Worm (Caenorhabditis elegans) whole organism, mixed stage, embryonic: Measurements from ENCODE around the gene dpy-21.

Source experiments
- blmp-1 ChIP-seq: fragments of 150-350 bp; optimal IDR thresholded peaks from 2 replicates; lab custom pipeline; 2014; ENCODE audit warnings: missing biosample characterization, missing genetic modification characterization
- ces-1 ChIP-seq: fragments of 150-350 bp; optimal IDR thresholded peaks from 2 replicates; lab custom pipeline; 2014; ENCODE audit warnings: missing biosample characterization, missing genetic modification reagents, missing genetic modification characterization
- elt-1 ChIP-seq: sonication (generic microtip); optimal IDR thresholded peaks from 2 replicates; lab custom pipeline; 2017; ENCODE audit warnings: missing genetic modification characterization, mild to moderate bottlenecking, missing compliant biosample characterization, antibody characterized with exemption, moderate library complexity, borderline replicate concordance; ENCODE audit not compliant: insufficient read depth
- elt-3 ChIP-seq: fragments of 150-350 bp; optimal IDR thresholded peaks from 2 replicates; lab custom pipeline; 2014; ENCODE audit warnings: missing biosample characterization, missing genetic modification characterization
- lin-13 ChIP-seq: fragments of 150-350 bp; optimal IDR thresholded peaks from 2 replicates; lab custom pipeline; 2014; ENCODE audit warnings: missing biosample characterization, missing genetic modification characterization
- lsy-2 ChIP-seq: fragments of 150-350 bp; optimal IDR thresholded peaks from 2 replicates; lab custom pipeline; 2014; ENCODE audit warnings: missing biosample characterization, missing genetic modification characterization
- mep-1 ChIP-seq: fragments of 150-350 bp; optimal IDR thresholded peaks from 2 replicates; lab custom pipeline; 2017; ENCODE audit warnings: missing biosample characterization, missing genetic modification reagents, missing genetic modification characterization, inconsistent platforms
- mls-2 ChIP-seq: sonication (generic microtip); optimal IDR thresholded peaks from 2 replicates; lab custom pipeline; 2016; ENCODE audit warnings: mild to moderate bottlenecking, missing genetic modification characterization, moderate library complexity, missing compliant biosample characterization
- nhr-28 ChIP-seq: fragments of 150-350 bp; optimal IDR thresholded peaks from 2 replicates; lab custom pipeline; 2014; ENCODE audit warnings: missing biosample characterization, missing genetic modification characterization
- nhr-76 ChIP-seq: sonication (generic microtip); optimal IDR thresholded peaks from 2 replicates; lab custom pipeline; 2017; ENCODE audit warnings: missing biosample characterization, missing genetic modification characterization
- pha-4 ChIP-seq: fragments of 150-350 bp; optimal IDR thresholded peaks from 2 replicates; lab custom pipeline; 2018; ENCODE audit warnings: missing biosample characterization, missing genetic modification reagents, missing genetic modification characterization
- unc-39 ChIP-seq: fragments of 150-350 bp; optimal IDR thresholded peaks from 2 replicates; lab custom pipeline; 2014; ENCODE audit warnings: missing biosample characterization, missing genetic modification characterization
- zip-8 ChIP-seq: fragments of 150-350 bp; optimal IDR thresholded peaks from 2 replicates; lab custom pipeline; 2014; ENCODE audit warnings: missing biosample characterization, missing genetic modification characterization
- ztf-11 ChIP-seq: fragments of 150-350 bp; optimal IDR thresholded peaks from 2 replicates; lab custom pipeline; 2014; ENCODE audit warnings: missing biosample characterization, missing genetic modification characterization

ce11 chrV:17891317-17891716 lies 57.7 kb downstream of the dpy-21 start:
- no peak for TF ChIP-seq lin-13 (tag; lab: Kevin White, UChicago)
- TF ChIP-seq nhr-76, result no peak
- TF ChIP-seq blmp-1 (tag; lab: Kevin White, UChicago), result no peak
- no peak for TF ChIP-seq ces-1 (GFP tag; lab: Kevin White, UChicago)
- TF ChIP-seq mep-1 (tag; lab: Kevin White, UChicago), result no peak
- TF ChIP-seq nhr-28 (tag; lab: Kevin White, UChicago), result no peak
- TF ChIP-seq elt-3 (tag; lab: Kevin White, UChicago), result no peak
- TF ChIP-seq unc-39, result no peak
- TF ChIP-seq mls-2 (tag; lab: Kevin White, UChicago), result no peak
- no peak for TF ChIP-seq lsy-2
- TF ChIP-seq ztf-11 (tag; lab: Kevin White, UChicago), result no peak
- no peak for TF ChIP-seq pha-4 (tag; lab: Kevin White, UChicago)
- no peak for TF ChIP-seq elt-1
- no peak for TF ChIP-seq zip-8 (tag; lab: Kevin White, UChicago)
